Fruit fly (Drosophila melanogaster) whole organism, prepupa: ENCODE data around the gene CG5810.

Source experiments
- CG11294 ChIP-seq: fragments of 200-800 bp; sonication (Bioruptor generic); IDR thresholded peaks from 2 replicates; pipeline ENCODE4 v1.3.6; 2022; ENCODE audit warnings: missing biosample characterization, missing genetic modification characterization
- CG15336 ChIP-seq: fragments of 200-800 bp; sonication (Bioruptor generic); IDR thresholded peaks from 2 replicates; pipeline ENCODE4 v1.3.6; 2022; ENCODE audit warnings: missing biosample characterization, missing genetic modification characterization
- CG8119 ChIP-seq: fragments of 200-800 bp; sonication (Bioruptor generic); IDR thresholded peaks from 3 replicates; pipeline ENCODE4 v1.3.6; 2022; ENCODE audit warnings: missing biosample characterization, missing genetic modification characterization
- Ets21C ChIP-seq: fragments of 200-800 bp; sonication (Bioruptor generic); optimal IDR thresholded peaks from 3 replicates; lab custom pipeline; 2016; ENCODE audit warnings: missing biosample characterization, missing genetic modification characterization
- Gug ChIP-seq: fragments of 200-800 bp; sonication (Bioruptor generic); IDR thresholded peaks from 2 replicates; pipeline ENCODE4 v1.3.6; 2022; ENCODE audit warnings: missing biosample characterization, missing genetic modification characterization
- OdsH ChIP-seq: fragments of 200-800 bp; sonication (Bioruptor generic); optimal IDR thresholded peaks from 3 replicates; lab custom pipeline; 2016; ENCODE audit warnings: missing biosample characterization, missing genetic modification characterization
- dac ChIP-seq: fragments of 200-800 bp; sonication (Bioruptor generic); optimal IDR thresholded peaks from 2 replicates; lab custom pipeline; 2017; ENCODE audit warnings: missing biosample characterization, mild to moderate bottlenecking, missing genetic modification characterization
- net ChIP-seq: fragments of 200-800 bp; sonication (Bioruptor generic); optimal IDR thresholded peaks from 3 replicates; lab custom pipeline; 2016; ENCODE audit warnings: missing biosample characterization, missing genetic modification characterization

dm6 chr3R:21199953-21200368 lies 36.4 kb downstream of the CG5810 start:
- TF ChIP-seq OdsH (GFP tag; lab: Kevin White, UChicago) (peak; percentile 78), CG8119 (GFP tag; lab: Robert Waterston, UW) (peak; percentile 81), CG11294 (GFP tag; lab: Robert Waterston, UW) (peak; percentile 64; the same call in 1 of the 2 replicates), Ets21C (GFP tag; lab: Kevin White, UChicago) (no peak), dac (GFP tag; lab: Kevin White, UChicago) (peak; percentile 39), Gug (GFP tag; lab: Robert Waterston, UW) (peak; percentile 67), net (GFP tag; lab: Kevin White, UChicago) (peak; percentile 83), CG15336 (peak; percentile 88)
